Worm (Caenorhabditis elegans) whole organism, young adult: ENCODE data around the gene F29B9.12.
A peak's percentile ranks its signal among the peaks of the same experiment; 100 is the strongest.

Experiments
- B0336.3 ChIP-seq: fragments of 200-800 bp; sonication (Bioruptor generic); IDR thresholded peaks from 2 replicates; pipeline ENCODE4 v1.3.6; 2022; ENCODE audit warnings: missing genetic modification characterization, missing compliant biosample characterization
- D2030.7 ChIP-seq: fragments of 200-800 bp; sonication (Bioruptor generic); IDR thresholded peaks from 2 replicates; pipeline ENCODE4 v1.3.6; 2022; ENCODE audit warnings: missing genetic modification reagents, missing genetic modification characterization, missing compliant biosample characterization
- F37B4.10 ChIP-seq: fragments of 200-800 bp; sonication (Bioruptor generic); IDR thresholded peaks from 2 replicates; pipeline ENCODE4 v1.3.6; 2022; ENCODE audit warnings: missing genetic modification characterization, missing compliant biosample characterization
- F57A8.1 ChIP-seq: fragments of 200-800 bp; sonication (Bioruptor generic); optimal IDR thresholded peaks from 2 replicates; lab custom pipeline; 2018; ENCODE audit warnings: mild to moderate bottlenecking, missing genetic modification characterization, moderate library complexity, missing compliant biosample characterization
- K11D2.4 ChIP-seq: fragments of 200-800 bp; sonication (Bioruptor generic); IDR thresholded peaks from 2 replicates; pipeline ENCODE4 v1.3.6; 2022; ENCODE audit warnings: missing genetic modification reagents, missing genetic modification characterization, missing compliant biosample characterization
- K12H6.12 ChIP-seq: fragments of 200-800 bp; sonication (Bioruptor generic); optimal IDR thresholded peaks from 2 replicates; lab custom pipeline; 2018; ENCODE audit warnings: mild to moderate bottlenecking, missing genetic modification characterization, missing compliant biosample characterization
- Y53F4B.3 ChIP-seq: fragments of 200-800 bp; sonication (Bioruptor generic); IDR thresholded peaks from 2 replicates; pipeline ENCODE4 v1.3.6; 2022; ENCODE audit warnings: missing genetic modification reagents, missing genetic modification characterization, missing compliant biosample characterization
- Y79H2A.3 ChIP-seq: fragments of 200-800 bp; sonication (Bioruptor generic); conservative IDR thresholded peaks from 2 replicates; pipeline ENCODE4 v1.3.6; 2022; ENCODE audit warnings: missing genetic modification reagents, missing genetic modification characterization, missing compliant biosample characterization
- Y95B8A.8 ChIP-seq: fragments of 200-800 bp; sonication (Bioruptor generic); IDR thresholded peaks from 2 replicates; pipeline ENCODE4 v1.3.6; 2022; ENCODE audit warnings: missing genetic modification reagents, missing genetic modification characterization, missing compliant biosample characterization
- aptf-3 ChIP-seq: fragments of 200-800 bp; sonication (Bioruptor generic); IDR thresholded peaks from 2 replicates; pipeline ENCODE4 v1.3.6; 2022; ENCODE audit warnings: missing genetic modification characterization, missing compliant biosample characterization
- atf-7 ChIP-seq: sonication (generic microtip); optimal IDR thresholded peaks from 2 replicates; lab custom pipeline; 2017; ENCODE audit warnings: mild to moderate bottlenecking, missing genetic modification characterization, missing compliant biosample characterization
- attf-5 ChIP-seq: fragments of 200-800 bp; sonication (Bioruptor generic); optimal IDR thresholded peaks from 2 replicates; lab custom pipeline; 2018; ENCODE audit warnings: mild to moderate bottlenecking, missing genetic modification characterization, missing compliant biosample characterization
- bed-1 ChIP-seq: fragments of 200-800 bp; sonication (Bioruptor generic); IDR thresholded peaks from 2 replicates; pipeline ENCODE4 v1.3.6; 2022; ENCODE audit warnings: missing genetic modification reagents, missing genetic modification characterization, missing compliant biosample characterization
- bed-2 ChIP-seq: fragments of 200-800 bp; sonication (Bioruptor generic); IDR thresholded peaks from 2 replicates; pipeline ENCODE4 v1.3.6; 2022; ENCODE audit warnings: missing genetic modification reagents, missing genetic modification characterization, missing compliant biosample characterization
- cebp-2 ChIP-seq: fragments of 200-800 bp; sonication (Bioruptor generic); IDR thresholded peaks from 2 replicates; pipeline ENCODE4 v1.3.6; 2022; ENCODE audit warnings: missing genetic modification characterization, missing compliant biosample characterization
- ceh-27 ChIP-seq: fragments of 200-800 bp; sonication (Bioruptor generic); optimal IDR thresholded peaks from 2 replicates; lab custom pipeline; 2018; ENCODE audit warnings: mild to moderate bottlenecking, missing genetic modification characterization, moderate library complexity, missing compliant biosample characterization
- ceh-40 ChIP-seq: fragments of 200-800 bp; sonication (Bioruptor generic); IDR thresholded peaks from 2 replicates; pipeline ENCODE4 v1.3.6; 2022; ENCODE audit warnings: missing genetic modification characterization, missing compliant biosample characterization
- dpff-1 ChIP-seq: sonication (generic microtip); optimal IDR thresholded peaks from 2 replicates; lab custom pipeline; 2017; ENCODE audit warnings: mild to moderate bottlenecking, missing genetic modification characterization, missing compliant biosample characterization
- egl-18 ChIP-seq: fragments of 200-800 bp; sonication (Bioruptor generic); IDR thresholded peaks from 2 replicates; pipeline ENCODE4 v1.3.6; 2022; ENCODE audit warnings: missing genetic modification reagents, missing genetic modification characterization, missing compliant biosample characterization
- egl-44 ChIP-seq: fragments of 200-800 bp; sonication (Bioruptor generic); IDR thresholded peaks from 2 replicates; pipeline ENCODE4 v1.3.6; 2022; ENCODE audit warnings: missing genetic modification reagents, missing genetic modification characterization, missing compliant biosample characterization
- egrh-3 ChIP-seq: fragments of 200-800 bp; sonication (Bioruptor generic); IDR thresholded peaks from 2 replicates; pipeline ENCODE4 v1.3.6; 2022; ENCODE audit warnings: missing genetic modification reagents, missing genetic modification characterization, missing compliant biosample characterization
- ets-4 ChIP-seq: fragments of 200-800 bp; sonication (Bioruptor generic); optimal IDR thresholded peaks from 2 replicates; lab custom pipeline; 2018; ENCODE audit warnings: mild to moderate bottlenecking, missing genetic modification characterization, missing compliant biosample characterization
- hlh-12 ChIP-seq: sonication (generic microtip); optimal IDR thresholded peaks from 2 replicates; lab custom pipeline; 2016; ENCODE audit warnings: missing genetic modification characterization, missing compliant biosample characterization
- hmg-1.2 ChIP-seq: fragments of 200-800 bp; sonication (Bioruptor generic); IDR thresholded peaks from 2 replicates; pipeline ENCODE4 v1.3.6; 2022; ENCODE audit warnings: missing genetic modification reagents, missing genetic modification characterization, missing compliant biosample characterization
- hsf-1 ChIP-seq: fragments of 200-800 bp; sonication (Bioruptor generic); IDR thresholded peaks from 2 replicates; pipeline ENCODE4 v1.3.6; 2022; ENCODE audit warnings: missing genetic modification reagents, missing genetic modification characterization, missing compliant biosample characterization
- let-526 ChIP-seq: fragments of 200-800 bp; sonication (Bioruptor generic); IDR thresholded peaks from 2 replicates; pipeline ENCODE4 v1.3.6; 2022; ENCODE audit warnings: missing genetic modification reagents, missing genetic modification characterization, missing compliant biosample characterization
- let-607 ChIP-seq, 2 experiments: fragments of 200-800 bp in 1 of 2; sonication (Bioruptor generic) in 1 of 2; sonication (generic microtip) in 1 of 2; optimal IDR thresholded peaks; 2 replicates each; lab custom pipeline; 2016 to 2018; ENCODE audit warnings: mild to moderate bottlenecking in 2 of 2, missing compliant biosample characterization in 2 of 2, missing genetic modification characterization in 2 of 2, moderate library complexity in 2 of 2, missing genotype in 1 of 2
- lin-40 ChIP-seq: sonication (generic microtip); optimal IDR thresholded peaks from 2 replicates; lab custom pipeline; 2016; ENCODE audit warnings: missing genetic modification characterization, mild to moderate bottlenecking, missing compliant biosample characterization, missing genotype, missing genetic modification reagents
- lir-1 ChIP-seq: fragments of 200-800 bp; sonication (Bioruptor generic); conservative IDR thresholded peaks from 2 replicates; pipeline ENCODE4 v1.3.6; 2022; ENCODE audit warnings: missing genetic modification reagents, missing genetic modification characterization, missing compliant biosample characterization
- madf-10 ChIP-seq: sonication (generic microtip); optimal IDR thresholded peaks from 2 replicates; lab custom pipeline; 2016; ENCODE audit warnings: mild to moderate bottlenecking, missing genetic modification characterization, missing compliant biosample characterization
- madf-6 ChIP-seq: fragments of 200-800 bp; sonication (Bioruptor generic); IDR thresholded peaks from 2 replicates; pipeline ENCODE4 v1.3.6; 2022; ENCODE audit warnings: missing genetic modification reagents, missing genetic modification characterization, missing compliant biosample characterization
- mes-4 ChIP-seq: sonication (generic microtip); optimal IDR thresholded peaks from 2 replicates; lab custom pipeline; 2016; ENCODE audit warnings: missing genotype, missing genetic modification characterization, missing compliant biosample characterization
- mxl-1 ChIP-seq: sonication (generic microtip); optimal IDR thresholded peaks from 2 replicates; lab custom pipeline; 2016; ENCODE audit warnings: missing genetic modification characterization, missing compliant biosample characterization
- nfya-1 ChIP-seq: sonication (generic microtip); optimal IDR thresholded peaks from 2 replicates; lab custom pipeline; 2017; ENCODE audit warnings: antibody characterized with exemption, missing compliant biosample characterization, missing genetic modification characterization, borderline replicate concordance; ENCODE audit not compliant: insufficient read depth
- nfyb-1 ChIP-seq: fragments of 200-800 bp; sonication (Bioruptor generic); IDR thresholded peaks from 2 replicates; pipeline ENCODE4 v1.3.6; 2022; ENCODE audit warnings: missing genetic modification reagents, missing genetic modification characterization, missing compliant biosample characterization
- nhr-120 ChIP-seq: fragments of 200-800 bp; sonication (Bioruptor generic); IDR thresholded peaks from 2 replicates; pipeline ENCODE4 v1.3.6; 2022; ENCODE audit warnings: missing genetic modification characterization, missing compliant biosample characterization
- nhr-179 ChIP-seq: sonication (generic microtip); optimal IDR thresholded peaks from 2 replicates; lab custom pipeline; 2016; ENCODE audit warnings: mild to moderate bottlenecking, missing genetic modification characterization, missing compliant biosample characterization
- nhr-80 ChIP-seq: sonication (generic microtip); optimal IDR thresholded peaks from 2 replicates; lab custom pipeline; 2016; ENCODE audit warnings: missing genetic modification characterization, missing compliant biosample characterization
- nhr-90 ChIP-seq: sonication (generic microtip); optimal IDR thresholded peaks from 2 replicates; lab custom pipeline; 2016; ENCODE audit warnings: missing genotype, mild to moderate bottlenecking, missing genetic modification characterization, missing compliant biosample characterization
- pbrm-1 ChIP-seq: fragments of 200-800 bp; sonication (Bioruptor generic); IDR thresholded peaks from 2 replicates; pipeline ENCODE4 v1.3.6; 2022; ENCODE audit warnings: missing genetic modification reagents, missing genetic modification characterization, missing compliant biosample characterization
- rcor-1 ChIP-seq: fragments of 200-800 bp; sonication (Bioruptor generic); IDR thresholded peaks from 2 replicates; pipeline ENCODE4 v1.3.6; 2022; ENCODE audit warnings: missing genetic modification reagents, missing genetic modification characterization, missing compliant biosample characterization
- repo-1 ChIP-seq: sonication (generic microtip); optimal IDR thresholded peaks from 2 replicates; lab custom pipeline; 2017; ENCODE audit warnings: mild to moderate bottlenecking, missing genetic modification characterization, missing compliant biosample characterization
- snpc-4 ChIP-seq, 5 experiments: fragments of 150-350 bp in 1 of 5; sonication (generic microtip) in 4 of 5; optimal IDR thresholded peaks; 2 replicates each; lab custom pipeline; 2014 to 2018; ENCODE audit warnings: missing genetic modification characterization in 5 of 5, missing biosample characterization in 3 of 5, antibody characterized with exemption in 2 of 5, mild to moderate bottlenecking in 2 of 5, missing compliant biosample characterization in 2 of 5, missing genotype in 2 of 5, moderate library complexity in 2 of 5, missing genetic modification reagents in 1 of 5
- zim-3 ChIP-seq: sonication (generic microtip); optimal IDR thresholded peaks from 2 replicates; lab custom pipeline; 2017; ENCODE audit warnings: mild to moderate bottlenecking, missing genetic modification characterization, moderate library complexity, missing compliant biosample characterization
- ztf-18 ChIP-seq: sonication (generic microtip); optimal IDR thresholded peaks from 2 replicates; lab custom pipeline; 2016; ENCODE audit warnings: missing genotype, mild to moderate bottlenecking, missing genetic modification characterization, missing compliant biosample characterization
- ztf-25 ChIP-seq: fragments of 200-800 bp; sonication (Bioruptor generic); IDR thresholded peaks from 2 replicates; pipeline ENCODE4 v1.3.6; 2022; ENCODE audit warnings: missing genetic modification reagents, missing genetic modification characterization, missing compliant biosample characterization
- ztf-3 ChIP-seq: fragments of 200-800 bp; sonication (Bioruptor generic); optimal IDR thresholded peaks from 2 replicates; lab custom pipeline; 2018; ENCODE audit warnings: mild to moderate bottlenecking, missing genetic modification characterization, missing compliant biosample characterization

The F29B9.12 gene

DNA sequence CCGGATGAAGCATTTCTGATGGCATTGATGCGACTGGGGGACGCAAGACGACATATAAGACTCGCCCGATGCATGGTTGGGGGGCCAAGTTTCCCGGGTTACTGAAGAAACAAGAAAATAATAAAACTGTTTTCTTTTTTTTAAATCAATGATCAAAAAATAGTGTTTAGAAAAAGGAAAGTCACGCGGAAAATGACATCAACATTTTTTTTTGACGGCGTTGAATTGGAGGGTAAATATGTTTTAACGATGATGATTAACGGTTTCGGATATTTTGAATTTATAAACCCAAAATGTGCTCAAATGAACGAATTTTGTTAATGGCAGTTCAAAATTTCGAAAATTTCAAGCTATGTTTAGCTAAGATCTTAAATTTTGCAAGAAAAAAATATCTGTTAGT lies 34.6 kb downstream of the F29B9.12 start, which contains the start of gene ogdh-1 (continued):
- TF ChIP-seq lir-1 (no peak), Y95B8A.8 (no peak)

ce11 chrIV:4705182-4705581 lies 35.8 kb downstream of the F29B9.12 start:
- peak; percentile 51 for TF ChIP-seq nhr-90 (tag; lab: Kevin White, UChicago)
- TF ChIP-seq Y79H2A.3 (GFP tag; lab: Robert Waterston, UW) = no peak
- no peak for TF ChIP-seq zim-3 (tag; lab: Kevin White, UChicago)
- TF ChIP-seq bed-1 = no peak
- no peak for TF ChIP-seq atf-7
- no peak for TF ChIP-seq F57A8.1 (GFP tag; lab: Kevin White, UChicago)
- TF ChIP-seq dpff-1 (tag; lab: Kevin White, UChicago) = no peak
- peak in 1 of 2 experiments; percentile 27 for TF ChIP-seq let-607 (tag; optimal IDR thresholded peaks at IDR 0.05; lab: Kevin White, UChicago)
- no peak for TF ChIP-seq mxl-1
- no peak for TF ChIP-seq ztf-25
- TF ChIP-seq pbrm-1 (GFP tag; lab: Robert Waterston, UW) = peak; percentile 52
- 0 out of 2 replicates have a peak, but pooled peaks have one; percentile 47 for TF ChIP-seq let-526 (GFP tag; lab: Robert Waterston, UW)
- no peak for TF ChIP-seq nhr-179 (tag; lab: Kevin White, UChicago)
- TF ChIP-seq ceh-40 (GFP tag; lab: Robert Waterston, UW) = no peak
- 0 out of 2 replicates have a peak, but pooled peaks have one; percentile 25 for TF ChIP-seq egl-44 (GFP tag; lab: Robert Waterston, UW)
- TF ChIP-seq egrh-3 = peak; percentile 50; the same call in 1 of the 2 replicates
- TF ChIP-seq Y53F4B.3 (GFP tag; lab: Robert Waterston, UW) = no peak
- TF ChIP-seq hmg-1.2 (GFP tag; lab: Robert Waterston, UW) = peak; percentile 48; the same call in 1 of the 2 replicates
- no peak for TF ChIP-seq F37B4.10
- peak; percentile 93 for TF ChIP-seq attf-5 (GFP tag; lab: Kevin White, UChicago)
- no peak for TF ChIP-seq mes-4 (tag; lab: Kevin White, UChicago)
- peak; percentile 77 for TF ChIP-seq K12H6.12 (tag; lab: Kevin White, UChicago)
- TF ChIP-seq repo-1 = peak; percentile 21
- no peak for TF ChIP-seq bed-2 (GFP tag; lab: Robert Waterston, UW)
- no peak for TF ChIP-seq ztf-3 (GFP tag; lab: Kevin White, UChicago)
- TF ChIP-seq madf-6 (GFP tag; lab: Robert Waterston, UW) = no peak
- no peak for TF ChIP-seq D2030.7 (GFP tag; lab: Robert Waterston, UW)
- no peak for TF ChIP-seq egl-18 (GFP tag; lab: Robert Waterston, UW)
- peak; percentile 64 for TF ChIP-seq lin-40 (tag; lab: Kevin White, UChicago)
- TF ChIP-seq aptf-3 (GFP tag; lab: Robert Waterston, UW) = no peak
- no peak for TF ChIP-seq nfya-1
- TF ChIP-seq cebp-2 = no peak
- TF ChIP-seq hlh-12 (tag; lab: Kevin White, UChicago) = no peak
- TF ChIP-seq ets-4 = peak; percentile 71
- TF ChIP-seq rcor-1 (GFP tag; lab: Robert Waterston, UW) = peak; percentile 58; the same call in 1 of the 2 replicates
- 0 out of 2 replicates have a peak, but pooled peaks have one; percentile 15 for TF ChIP-seq hsf-1
- TF ChIP-seq lir-1 = no peak
- TF ChIP-seq snpc-4 (GFP tag; optimal IDR thresholded peaks at IDR 0.05; lab: Kevin White, UChicago) = no peak
- TF ChIP-seq snpc-4 (tag; optimal IDR thresholded peaks at IDR 0.05; lab: Kevin White, UChicago) = peak in 1 of 4 experiments; percentile 25
- no peak for TF ChIP-seq nhr-120 (GFP tag; lab: Robert Waterston, UW)
- peak; percentile 43; the same call in 1 of the 2 replicates for TF ChIP-seq B0336.3 (GFP tag; lab: Robert Waterston, UW)
- TF ChIP-seq K11D2.4 = peak; percentile 57; the same call in 1 of the 2 replicates
- TF ChIP-seq ceh-27 = peak; percentile 28
- TF ChIP-seq nfyb-1 (GFP tag; lab: Robert Waterston, UW) = peak; percentile 59; the same call in 1 of the 2 replicates
- peak; percentile 99 for TF ChIP-seq nhr-80 (tag; lab: Kevin White, UChicago)
- TF ChIP-seq ztf-18 (tag; lab: Kevin White, UChicago) = peak; percentile 72
- peak; percentile 19 for TF ChIP-seq madf-10 (tag; lab: Kevin White, UChicago)
